Fruit fly (Drosophila melanogaster): Measurements from ENCODE around the gene Pi3K68D.

dm6 chr3L:11814655-11815054 is 24.8 kb upstream of the Pi3K68D start, which contains the start of gene Cubn2:
- TF ChIP-seq Lpt (GFP tag; optimal IDR thresholded peaks at IDR 0.05) (no peak), CG11762 (GFP tag; optimal IDR thresholded peaks at IDR 0.05; ENCODE audit: insufficient read depth) (no peak), CG3919 (GFP tag; optimal IDR thresholded peaks at IDR 0.05) (no peak), topi (GFP tag; optimal IDR thresholded peaks at IDR 0.05) (no peak), OdsH (GFP tag; optimal IDR thresholded peaks at IDR 0.05) (no peak), Hr39 (GFP tag; optimal IDR thresholded peaks at IDR 0.05) (no peak), vri (GFP tag; optimal IDR thresholded peaks at IDR 0.05) (no peak), dsx (GFP tag; optimal IDR thresholded peaks at IDR 0.05; ENCODE audit: poor library complexity, severe bottlenecking) (no peak)
